Worm (Caenorhabditis elegans): ENCODE measurements around the gene C50B8.4.
A peak's percentile ranks its signal among the peaks of the same experiment; 100 is the strongest.

C50B8.4 gene

DNA sequence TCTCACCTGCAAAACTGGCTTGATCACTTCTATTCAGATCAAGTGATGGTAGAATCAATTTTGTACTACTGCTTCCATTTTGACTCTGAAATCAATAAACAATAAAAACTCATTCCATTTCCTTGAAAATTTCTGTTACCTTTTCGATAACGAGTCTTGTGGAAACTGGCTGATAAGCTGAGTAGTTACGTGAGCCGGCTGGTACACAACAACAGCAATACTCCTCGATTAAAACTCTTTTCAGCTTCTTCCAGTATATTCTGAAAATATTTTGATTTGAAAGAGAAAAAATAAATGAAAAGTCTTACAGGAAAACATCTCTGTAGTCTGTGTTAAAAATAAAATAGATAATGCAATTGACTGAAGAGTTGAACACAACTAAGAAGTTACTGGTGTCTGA, 39.3 kb upstream of the C50B8.4 start:
- TF ChIP-seq unc-98 (GFP tag; IDR thresholded peaks at IDR 0.05) (no peak), fkh-8 (tag; optimal IDR thresholded peaks at IDR 0.05) (no peak), pqm-1 (tag; optimal IDR thresholded peaks at IDR 0.05) (no peak), lsy-2 (tag; optimal IDR thresholded peaks at IDR 0.05) (no peak), elt-2 (tag; optimal IDR thresholded peaks at IDR 0.05) (no peak), hlh-17 (GFP tag; optimal IDR thresholded peaks at IDR 0.05; ENCODE audit: borderline replicate concordance) (no peak), ceh-8 (GFP tag; optimal IDR thresholded peaks at IDR 0.05) (no peak), dpl-1 (GFP tag; optimal IDR thresholded peaks at IDR 0.05) (no peak), jun-1 (tag; optimal IDR thresholded peaks at IDR 0.05) (no peak), unc-62 (GFP tag; optimal IDR thresholded peaks at IDR 0.05) (no peak), grh-1 (GFP tag; IDR thresholded peaks at IDR 0.05) (no peak), nhr-71 (tag; optimal IDR thresholded peaks at IDR 0.05) (no peak), alr-1 (tag; optimal IDR thresholded peaks at IDR 0.05; ENCODE audit: borderline replicate concordance) (no peak)

DNA sequence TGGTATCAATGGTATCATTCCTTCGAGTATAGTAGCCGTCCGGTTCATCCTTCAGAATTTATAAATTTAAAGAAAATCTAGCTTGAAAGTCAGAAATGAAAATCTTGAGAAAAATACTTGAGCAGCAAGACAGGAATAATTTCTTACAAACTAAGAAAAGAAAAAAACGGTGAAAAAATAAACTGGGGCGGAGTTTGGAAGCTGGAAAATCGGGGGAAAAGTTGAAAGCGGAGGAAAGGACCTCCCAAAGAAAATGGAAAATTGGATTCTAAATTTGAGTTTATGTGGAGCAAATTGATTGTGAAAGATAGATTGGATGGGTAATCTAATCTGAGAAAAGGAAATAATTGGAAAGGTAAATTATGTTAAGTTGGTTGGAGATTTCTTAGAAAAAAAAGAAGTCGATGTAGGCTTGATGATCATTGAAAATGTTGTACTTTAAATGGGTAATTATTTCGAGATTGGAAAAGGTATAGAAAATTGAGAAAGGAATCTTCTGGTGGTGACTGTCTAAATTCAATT, 35.7 kb upstream of the C50B8.4 start, which contains the start of gene frpr-5:
Gene frpr-5 (minus strand): TSS at position 51 of the 522 bp plus-strand sequence.
- no peak for TF ChIP-seq nhr-84 (tag; optimal IDR thresholded peaks at IDR 0.05)
- TF ChIP-seq lir-3 (tag; optimal IDR thresholded peaks at IDR 0.05; ENCODE audit: poor library complexity) = no peak
- TF ChIP-seq vab-15 (tag; optimal IDR thresholded peaks at IDR 0.05) = no peak
- peak; percentile 16 for TF ChIP-seq lin-14 (GFP tag; optimal IDR thresholded peaks at IDR 0.05)
- no peak for TF ChIP-seq unc-98 (GFP tag; IDR thresholded peaks at IDR 0.05)
- peak; percentile 59 for TF ChIP-seq tbx-2 (tag; optimal IDR thresholded peaks at IDR 0.05)

ce11 chrV:13551601-13552000, 20.2 kb upstream of the C50B8.4 start, which contains the start of the genes C56A3.4 and C56A3.5:
Gene C56A3.4 (minus strand): TSS chrV:13551754.
Gene C56A3.5 (plus strand): TSS chrV:13551967.
- TF ChIP-seq mep-1 (tag; optimal IDR thresholded peaks at IDR 0.05) (peak; percentile 56), mab-9 (GFP tag; IDR thresholded peaks at IDR 0.05) (no peak), vab-15 (tag; optimal IDR thresholded peaks at IDR 0.05) (no peak), C34B4.2 (tag; optimal IDR thresholded peaks at IDR 0.05) (no peak), egl-27 (tag; optimal IDR thresholded peaks at IDR 0.05) (no peak), hpl-2 (GFP tag; optimal IDR thresholded peaks at IDR 0.05) (no peak), elt-3 (tag; optimal IDR thresholded peaks at IDR 0.05) (peak in 1 of 6 experiments; percentile 9), ceh-90 (tag; optimal IDR thresholded peaks at IDR 0.05) (peak; percentile 87), blmp-1 (tag; optimal IDR thresholded peaks at IDR 0.05) (peak; percentile 20), nhr-77 (tag; optimal IDR thresholded peaks at IDR 0.05) (no peak), sox-4 (tag; optimal IDR thresholded peaks at IDR 0.05) (peak; percentile 38), pqm-1 (tag; optimal IDR thresholded peaks at IDR 0.05) (no peak), tlp-1 (tag; optimal IDR thresholded peaks at IDR 0.05) (no peak), mef-2 (tag; optimal IDR thresholded peaks at IDR 0.05) (no peak), lsy-2 (tag; optimal IDR thresholded peaks at IDR 0.05) (peak; percentile 48 to 65), ces-1 (GFP tag; optimal IDR thresholded peaks at IDR 0.05) (no peak), alr-1 (tag; optimal IDR thresholded peaks at IDR 0.05; ENCODE audit: borderline replicate concordance) (no peak), lin-13 (GFP tag; optimal IDR thresholded peaks at IDR 0.05) (peak; percentile 15), ceh-8 (GFP tag; optimal IDR thresholded peaks at IDR 0.05) (peak; percentile 20), nhr-19 (GFP tag; conservative IDR thresholded peaks at IDR 0.05) (peak; percentile 65), lin-15B (tag; optimal IDR thresholded peaks at IDR 0.05) (peak; percentile 48), nhr-71 (tag; optimal IDR thresholded peaks at IDR 0.05) (peak; percentile 74), nhr-47 (tag; optimal IDR thresholded peaks at IDR 0.05) (peak; percentile 73), nhr-12 (tag; optimal IDR thresholded peaks at IDR 0.05) (no peak), unc-86 (tag; optimal IDR thresholded peaks at IDR 0.05) (peak; percentile 27), hlh-17 (GFP tag; optimal IDR thresholded peaks at IDR 0.05; ENCODE audit: borderline replicate concordance) (no peak), dsc-1 (tag; optimal IDR thresholded peaks at IDR 0.05) (peak; percentile 55), irx-1 (tag; optimal IDR thresholded peaks at IDR 0.05) (peak; percentile 80), sptf-1 (tag; optimal IDR thresholded peaks at IDR 0.05) (no peak), tbx-2 (tag; optimal IDR thresholded peaks at IDR 0.05) (peak; percentile 62), ztf-4 (tag; optimal IDR thresholded peaks at IDR 0.05) (no peak), nhr-28 (tag; optimal IDR thresholded peaks at IDR 0.05) (no peak), isw-1 (GFP tag; IDR thresholded peaks at IDR 0.05) (peak; percentile 62), xbp-1 (tag; optimal IDR thresholded peaks at IDR 0.05) (peak; percentile 58), F16B12.6 (tag; optimal IDR thresholded peaks at IDR 0.05) (peak; percentile 17), unc-62 (GFP tag; optimal IDR thresholded peaks at IDR 0.05) (no peak), nhr-84 (tag; optimal IDR thresholded peaks at IDR 0.05) (no peak), nhr-85 (tag) (peak; percentile 79), snpc-4 (tag; optimal IDR thresholded peaks at IDR 0.05) (peak; percentile 49), nhr-237 (tag; optimal IDR thresholded peaks at IDR 0.05) (no peak)

Measured in whole organism, L1 larva.